Fruit fly (Drosophila melanogaster) whole organism, embryonic: ENCODE results near the gene CG17118.

ENCODE experiments used
- Atf3 ChIP-seq: fragments of 200-800 bp; sonication (Bioruptor generic); optimal IDR thresholded peaks from 3 replicates; lab custom pipeline; 2016; ENCODE audit warnings: missing biosample characterization, missing genetic modification characterization
- B-H1 ChIP-seq: fragments of 200-800 bp; sonication (Bioruptor generic); IDR thresholded peaks from 3 replicates; pipeline ENCODE4 v1.3.6; 2022; ENCODE audit warnings: missing biosample characterization, missing genetic modification characterization
- CG12391 ChIP-seq: fragments of 200-800 bp; sonication (Bioruptor generic); optimal IDR thresholded peaks from 3 replicates; lab custom pipeline; 2018; ENCODE audit warnings: missing biosample characterization, mild to moderate bottlenecking, missing genetic modification characterization, moderate library complexity
- CG12744 ChIP-seq: fragments of 200-800 bp; sonication (Bioruptor generic); optimal IDR thresholded peaks from 2 replicates; lab custom pipeline; 2016; ENCODE audit warnings: missing biosample characterization, missing genetic modification characterization
- CG12769 ChIP-seq: fragments of 200-800 bp; sonication (Bioruptor generic); optimal IDR thresholded peaks from 2 replicates; lab custom pipeline; 2019; ENCODE audit warnings: missing biosample characterization, mild to moderate bottlenecking, missing genetic modification characterization, moderate library complexity
- CG12942 ChIP-seq: fragments of 200-800 bp; sonication (Bioruptor generic); optimal IDR thresholded peaks from 3 replicates; lab custom pipeline; 2016; ENCODE audit warnings: missing biosample characterization, missing genetic modification characterization
- CG15601 ChIP-seq: fragments of 200-800 bp; sonication (Bioruptor generic); optimal IDR thresholded peaks from 3 replicates; lab custom pipeline; 2019; ENCODE audit warnings: missing biosample characterization, mild to moderate bottlenecking, missing genetic modification characterization, moderate library complexity
- CG1602 ChIP-seq: fragments of 200-800 bp; sonication (Bioruptor generic); optimal IDR thresholded peaks from 3 replicates; lab custom pipeline; 2016; ENCODE audit warnings: missing biosample characterization, missing genetic modification characterization
- CG17912 ChIP-seq: fragments of 200-800 bp; sonication (Bioruptor generic); optimal IDR thresholded peaks from 2 replicates; lab custom pipeline; 2018; ENCODE audit warnings: missing biosample characterization, mild to moderate bottlenecking, missing genetic modification characterization
- CG18011 ChIP-seq: fragments of 200-800 bp; sonication (Bioruptor generic); optimal IDR thresholded peaks from 2 replicates; lab custom pipeline; 2017; ENCODE audit warnings: missing biosample characterization, missing genetic modification characterization, mild to moderate bottlenecking, moderate library complexity, missing genotype
- CG2120 ChIP-seq: fragments of 200-800 bp; sonication (Bioruptor generic); optimal IDR thresholded peaks from 3 replicates; lab custom pipeline; 2016; ENCODE audit warnings: missing biosample characterization, missing genetic modification characterization
- CG2199 ChIP-seq: fragments of 200-800 bp; sonication (Bioruptor generic); IDR thresholded peaks from 3 replicates; pipeline ENCODE4 v1.3.6; 2022; ENCODE audit warnings: missing biosample characterization, missing genetic modification characterization
- CG2712 ChIP-seq: fragments of 200-800 bp; optimal IDR thresholded peaks from 3 replicates; lab custom pipeline; 2019; ENCODE audit warnings: missing biosample characterization, mild to moderate bottlenecking, missing genetic modification characterization, moderate library complexity
- CG31388 ChIP-seq: fragments of 200-800 bp; sonication (Bioruptor generic); optimal IDR thresholded peaks from 2 replicates; lab custom pipeline; 2016; ENCODE audit warnings: missing biosample characterization, missing genetic modification characterization
- CG31441 ChIP-seq: fragments of 200-800 bp; sonication (Bioruptor generic); IDR thresholded peaks from 2 replicates; pipeline ENCODE4 v1.3.6; 2022; ENCODE audit warnings: missing biosample characterization, missing genetic modification characterization
- CG3281 ChIP-seq: fragments of 200-800 bp; sonication (Bioruptor generic); optimal IDR thresholded peaks from 3 replicates; lab custom pipeline; 2017; ENCODE audit warnings: missing biosample characterization, mild to moderate bottlenecking, missing genetic modification characterization
- CG4328 ChIP-seq: fragments of 200-800 bp; sonication (Bioruptor generic); optimal IDR thresholded peaks from 3 replicates; lab custom pipeline; 2017; ENCODE audit warnings: missing biosample characterization, missing genetic modification reagents, missing genetic modification characterization
- CG5180 ChIP-seq: fragments of 200-800 bp; sonication (Bioruptor generic); optimal IDR thresholded peaks from 3 replicates; lab custom pipeline; 2017; ENCODE audit warnings: missing biosample characterization, missing genetic modification characterization, mild to moderate bottlenecking, moderate library complexity, missing genetic modification reagents
- CG6654 ChIP-seq: fragments of 200-800 bp; sonication (Bioruptor generic); optimal IDR thresholded peaks from 2 replicates; lab custom pipeline; 2017; ENCODE audit warnings: missing biosample characterization, mild to moderate bottlenecking, missing genetic modification characterization
- CG8359 ChIP-seq: fragments of 200-800 bp; sonication (Bioruptor generic); optimal IDR thresholded peaks from 2 replicates; lab custom pipeline; 2017; ENCODE audit warnings: missing biosample characterization, mild to moderate bottlenecking, missing genetic modification characterization, borderline replicate concordance
- D19B ChIP-seq: fragments of 200-800 bp; sonication (Bioruptor generic); optimal IDR thresholded peaks from 2 replicates; lab custom pipeline; 2017; ENCODE audit warnings: missing biosample characterization, mild to moderate bottlenecking, missing genetic modification characterization
- Dip2 ChIP-seq: fragments of 200-800 bp; sonication (Bioruptor generic); IDR thresholded peaks from 2 replicates; pipeline ENCODE4 v1.3.6; 2022; ENCODE audit warnings: missing biosample characterization, missing genetic modification characterization
- Eip74EF ChIP-seq, 2 experiments: fragments of 200-800 bp in 1 of 2; fragments of >200 bp in 1 of 2; sonication (Bioruptor generic) in 1 of 2; optimal IDR thresholded peaks; 2 replicates each; lab custom pipeline; 2017 to 2019; ENCODE audit warnings: missing biosample characterization in 2 of 2, missing genetic modification characterization in 2 of 2, mild to moderate bottlenecking in 1 of 2, moderate library complexity in 1 of 2
- Hmx ChIP-seq: fragments of 200-800 bp; sonication (Bioruptor generic); optimal IDR thresholded peaks from 2 replicates; lab custom pipeline; 2016; ENCODE audit warnings: missing biosample characterization, missing genetic modification characterization
- Hsf ChIP-seq: fragments of 200-800 bp; sonication (Bioruptor generic); optimal IDR thresholded peaks from 3 replicates; lab custom pipeline; 2016; ENCODE audit warnings: missing biosample characterization, missing genetic modification characterization
- MTF-1 ChIP-seq: fragments of 200-800 bp; sonication (Bioruptor generic); optimal IDR thresholded peaks from 2 replicates; lab custom pipeline; 2018; ENCODE audit warnings: missing biosample characterization, mild to moderate bottlenecking, missing genetic modification characterization, borderline replicate concordance
- Nf-YB ChIP-seq: fragments of 200-800 bp; sonication (Bioruptor generic); optimal IDR thresholded peaks from 3 replicates; lab custom pipeline; 2019; ENCODE audit warnings: missing biosample characterization, mild to moderate bottlenecking, missing genetic modification characterization, moderate library complexity
- Sry-δ ChIP-seq: fragments of 200-800 bp; sonication (Bioruptor generic); optimal IDR thresholded peaks from 2 replicates; lab custom pipeline; 2016; ENCODE audit warnings: missing biosample characterization, missing genetic modification characterization
- TFAM ChIP-seq: fragments of 200-800 bp; sonication (Bioruptor generic); optimal IDR thresholded peaks from 2 replicates; lab custom pipeline; 2017; ENCODE audit warnings: missing biosample characterization, missing genetic modification characterization, inconsistent platforms
- Xbp1 ChIP-seq: fragments of 200-800 bp; sonication (Bioruptor generic); optimal IDR thresholded peaks from 3 replicates; lab custom pipeline; 2016; ENCODE audit warnings: missing biosample characterization, mild to moderate bottlenecking, missing genetic modification characterization
- ase ChIP-seq: fragments of 200-800 bp; sonication (Bioruptor generic); IDR thresholded peaks from 3 replicates; pipeline ENCODE4 v1.3.6; 2022; ENCODE audit warnings: missing biosample characterization, missing genetic modification characterization
- az2 ChIP-seq: fragments of 200-800 bp; sonication (Bioruptor generic); optimal IDR thresholded peaks from 3 replicates; lab custom pipeline; 2016; ENCODE audit warnings: missing biosample characterization, missing genetic modification characterization
- cas ChIP-seq: fragments of 200-800 bp; sonication (Bioruptor generic); IDR thresholded peaks from 2 replicates; pipeline ENCODE4 v1.3.6; 2022; ENCODE audit warnings: missing biosample characterization, missing genetic modification characterization
- cg ChIP-seq: fragments of 200-800 bp; sonication (Bioruptor generic); optimal IDR thresholded peaks from 3 replicates; lab custom pipeline; 2019; ENCODE audit warnings: missing biosample characterization, mild to moderate bottlenecking, missing genetic modification characterization, moderate library complexity
- corto ChIP-seq: fragments of 200-800 bp; sonication (Bioruptor generic); optimal IDR thresholded peaks from 2 replicates; lab custom pipeline; 2016; ENCODE audit warnings: missing biosample characterization, mild to moderate bottlenecking, missing genetic modification characterization, moderate library complexity
- crc ChIP-seq: fragments of 200-800 bp; sonication (Bioruptor generic); optimal IDR thresholded peaks from 2 replicates; lab custom pipeline; 2016; ENCODE audit warnings: missing biosample characterization, missing genetic modification characterization
- crol ChIP-seq: fragments of 200-800 bp; sonication (Bioruptor generic); IDR thresholded peaks from 2 replicates; pipeline ENCODE4 v1.3.6; 2022; ENCODE audit warnings: missing biosample characterization, missing genetic modification characterization
- dati ChIP-seq: fragments of 200-800 bp; sonication (Bioruptor generic); IDR thresholded peaks from 2 replicates; pipeline ENCODE4 v1.3.6; 2022; ENCODE audit warnings: missing biosample characterization, missing genetic modification characterization
- disco-r ChIP-seq: fragments of 200-800 bp; sonication (Bioruptor generic); optimal IDR thresholded peaks from 2 replicates; lab custom pipeline; 2016; ENCODE audit warnings: missing biosample characterization, missing genetic modification characterization
- gem ChIP-seq: fragments of 200-800 bp; sonication (Bioruptor generic); optimal IDR thresholded peaks from 2 replicates; lab custom pipeline; 2019; ENCODE audit warnings: missing biosample characterization, mild to moderate bottlenecking, missing genetic modification characterization, moderate library complexity
- hb ChIP-seq: fragments of 200-800 bp; sonication (Bioruptor generic); IDR thresholded peaks from 3 replicates; pipeline ENCODE4 v1.3.6; 2022; ENCODE audit warnings: missing biosample characterization, missing genetic modification characterization; ENCODE audit not compliant: partially characterized antibody
- nerfin-1 ChIP-seq: fragments of 200-800 bp; sonication (Bioruptor generic); optimal IDR thresholded peaks from 3 replicates; lab custom pipeline; 2019; ENCODE audit warnings: missing biosample characterization, mild to moderate bottlenecking, missing genetic modification characterization, moderate library complexity
- odd ChIP-seq: fragments of 200-800 bp; sonication (Bioruptor generic); optimal IDR thresholded peaks from 2 replicates; lab custom pipeline; 2017; ENCODE audit warnings: missing biosample characterization, mild to moderate bottlenecking, missing genetic modification characterization
- pan ChIP-seq, 4 experiments: fragments of >200 bp in 3 of 4; fragments of 200-800 bp in 1 of 4; sonication (Bioruptor generic) in 1 of 4; optimal IDR thresholded peaks in 3 of 4; IDR thresholded peaks in 1 of 4; 2 replicates each; pipeline versions ENCODE4 v1.3.6 to Lab custom; 2017 to 2022; ENCODE audit warnings: missing biosample characterization in 2 of 4, missing genetic modification characterization in 2 of 4, mixed read lengths in 1 of 4
- pfk ChIP-seq: fragments of 200-800 bp; sonication (Bioruptor generic); optimal IDR thresholded peaks from 2 replicates; lab custom pipeline; 2018; ENCODE audit warnings: missing biosample characterization, mild to moderate bottlenecking, missing genetic modification characterization, moderate library complexity
- repo ChIP-seq: fragments of 200-800 bp; sonication (Bioruptor generic); optimal IDR thresholded peaks from 2 replicates; lab custom pipeline; 2016; ENCODE audit warnings: missing biosample characterization, missing genetic modification characterization
- sima ChIP-seq: fragments of 200-800 bp; sonication (Bioruptor generic); optimal IDR thresholded peaks from 2 replicates; lab custom pipeline; 2016; ENCODE audit warnings: missing biosample characterization, missing genetic modification characterization
- vnd ChIP-seq: fragments of 200-800 bp; sonication (Bioruptor generic); IDR thresholded peaks from 3 replicates; pipeline ENCODE4 v1.3.6; 2022; ENCODE audit warnings: missing biosample characterization, missing genetic modification characterization; ENCODE audit not compliant: partially characterized antibody
- zen ChIP-seq: fragments of 200-800 bp; sonication (Bioruptor generic); optimal IDR thresholded peaks from 3 replicates; lab custom pipeline; 2018; ENCODE audit warnings: missing biosample characterization, mild to moderate bottlenecking, missing genetic modification characterization, moderate library complexity

The CG17118 gene

dm6 chr2L:10703281-10703680 is 26.8 kb upstream of the CG17118 start, which contains the start of gene CG6415 (continued):
- TF ChIP-seq CG8359 (peak; percentile 43), CG2199 (no peak), repo (GFP tag; lab: Kevin White, UChicago) (peak; percentile 66), zen (tag; lab: Kevin White, UChicago) (peak; percentile 81), gem (tag; lab: Kevin White, UChicago) (peak; percentile 87), CG3281 (GFP tag; lab: Kevin White, UChicago) (peak; percentile 76), hb (GFP tag; lab: Robert Waterston, UW) (no peak), Atf3 (peak; percentile 48), Dip2 (GFP tag; lab: Robert Waterston, UW) (no peak), B-H1 (GFP tag; lab: Robert Waterston, UW) (peak; percentile 53), nerfin-1 (tag; lab: Kevin White, UChicago) (no peak), CG12744 (GFP tag; lab: Kevin White, UChicago) (peak; percentile 12), CG6654 (GFP tag; lab: Kevin White, UChicago) (peak; percentile 31), cg (GFP tag; lab: Kevin White, UChicago) (no peak), Hsf (GFP tag; lab: Kevin White, UChicago) (peak; percentile 73), CG15601 (tag; lab: Kevin White, UChicago) (peak; percentile 55), cas (GFP tag; lab: Robert Waterston, UW) (0 out of 2 replicates have a peak, but pooled peaks have one; percentile 19), CG4328 (GFP tag; lab: Kevin White, UChicago) (peak; percentile 59), CG2712 (tag; lab: Kevin White, UChicago) (peak; percentile 84), CG17912 (GFP tag; lab: Kevin White, UChicago) (no peak), CG12769 (tag; lab: Kevin White, UChicago) (peak; percentile 78), pfk (no peak), MTF-1 (GFP tag; lab: Kevin White, UChicago) (peak; percentile 50), az2 (GFP tag; lab: Kevin White, UChicago) (peak; percentile 75), odd (GFP tag; lab: Kevin White, UChicago) (peak; percentile 30), CG2120 (GFP tag; lab: Kevin White, UChicago) (peak; percentile 86), sima (GFP tag; lab: Kevin White, UChicago) (peak; percentile 11), dati (peak; percentile 50; the same call in 1 of the 2 replicates), pan (optimal IDR thresholded peaks at IDR 0.05; lab: Kevin White, UChicago) (no peak), pan (GFP tag; optimal IDR thresholded peaks at IDR 0.05 in 1 of 2, IDR thresholded peaks at IDR 0.05 in 1 of 2) (peak in 1 of 2 experiments; percentile 78), disco-r (no peak), ase (GFP tag; lab: Robert Waterston, UW) (peak; percentile 73; the same call in 2 of the 3 replicates), CG31388 (GFP tag; lab: Kevin White, UChicago) (no peak), corto (GFP tag; lab: Kevin White, UChicago) (no peak), crc (GFP tag; lab: Kevin White, UChicago) (peak; percentile 52), crol (GFP tag; lab: Robert Waterston, UW) (0 out of 2 replicates have a peak, but pooled peaks have one; percentile 21), Sry-δ (GFP tag; lab: Kevin White, UChicago) (peak; percentile 42), Hmx (no peak), CG12942 (GFP tag; lab: Kevin White, UChicago) (peak; percentile 6), CG18011 (GFP tag; lab: Kevin White, UChicago) (peak; percentile 11), CG12391 (tag; lab: Kevin White, UChicago) (peak; percentile 76), Eip74EF (GFP tag; optimal IDR thresholded peaks at IDR 0.05; lab: Kevin White, UChicago) (no peak), Nf-YB (GFP tag; lab: Kevin White, UChicago) (peak; percentile 48), CG31441 (GFP tag; lab: Robert Waterston, UW) (peak; percentile 76), vnd (GFP tag; lab: Robert Waterston, UW) (no peak), D19B (GFP tag; lab: Kevin White, UChicago) (peak; percentile 41), Xbp1 (GFP tag; lab: Kevin White, UChicago) (peak; percentile 76), CG1602 (GFP tag; lab: Kevin White, UChicago) (peak; percentile 48), CG5180 (peak; percentile 46), TFAM (GFP tag; lab: Kevin White, UChicago) (peak; percentile 36)
